Worm (Caenorhabditis elegans): ENCODE data around the gene Y56A3A.22.

The Y56A3A.22 gene

DNA sequence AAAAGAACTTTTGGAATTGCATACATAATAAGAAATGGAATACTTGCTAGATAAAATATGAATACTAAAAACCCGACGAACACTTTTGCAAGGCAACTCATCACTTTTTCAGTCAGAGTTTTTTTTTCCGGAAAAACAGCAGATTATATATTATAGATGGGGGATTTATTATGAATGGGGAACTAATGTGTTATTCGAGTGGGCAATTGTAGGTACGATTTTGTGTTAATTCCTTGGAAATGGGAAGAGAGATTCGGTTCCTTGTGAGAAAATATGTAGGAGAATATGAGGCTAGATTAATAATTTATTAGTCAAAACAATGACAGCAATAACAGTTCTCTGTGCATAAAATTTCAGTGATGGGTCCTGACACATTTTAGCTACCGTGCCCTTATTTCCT, 30.2 kb upstream of the Y56A3A.22 start, which contains the start of gene faah-5:
TSS of gene faah-5 (minus strand) at position 101 of the 400 bp plus-strand sequence.
- TF ChIP-seq sea-2 (GFP tag; optimal IDR thresholded peaks at IDR 0.05) = no peak
- no peak for TF ChIP-seq zag-1 (tag; optimal IDR thresholded peaks at IDR 0.05)
- TF ChIP-seq egl-5 (tag; optimal IDR thresholded peaks at IDR 0.05) = no peak
- TF ChIP-seq nhr-11 (tag; optimal IDR thresholded peaks at IDR 0.05) = no peak
- TF ChIP-seq ztf-4 (tag; optimal IDR thresholded peaks at IDR 0.05) = no peak
- TF ChIP-seq egl-27 (tag; optimal IDR thresholded peaks at IDR 0.05) = no peak
- TF ChIP-seq ZK546.5 (tag; optimal IDR thresholded peaks at IDR 0.05) = no peak
- no peak for TF ChIP-seq nhr-237 (tag; optimal IDR thresholded peaks at IDR 0.05)
- TF ChIP-seq elt-3 (tag; optimal IDR thresholded peaks at IDR 0.05) = no peak
- no peak for TF ChIP-seq ama-1 (optimal IDR thresholded peaks at IDR 0.05)
- no peak for TF ChIP-seq ceh-28 (tag; optimal IDR thresholded peaks at IDR 0.05)
- TF ChIP-seq pha-4 (tag; optimal IDR thresholded peaks at IDR 0.05) = no peak
- TF ChIP-seq hmg-11 (tag; optimal IDR thresholded peaks at IDR 0.05) = no peak
- TF ChIP-seq R02D3.7 (tag; optimal IDR thresholded peaks at IDR 0.05) = no peak
- TF ChIP-seq mdl-1 (tag; optimal IDR thresholded peaks at IDR 0.05) = no peak
- no peak for TF ChIP-seq ceh-82 (tag; optimal IDR thresholded peaks at IDR 0.05)
- TF ChIP-seq skn-1 (tag; optimal IDR thresholded peaks at IDR 0.05) = no peak

DNA sequence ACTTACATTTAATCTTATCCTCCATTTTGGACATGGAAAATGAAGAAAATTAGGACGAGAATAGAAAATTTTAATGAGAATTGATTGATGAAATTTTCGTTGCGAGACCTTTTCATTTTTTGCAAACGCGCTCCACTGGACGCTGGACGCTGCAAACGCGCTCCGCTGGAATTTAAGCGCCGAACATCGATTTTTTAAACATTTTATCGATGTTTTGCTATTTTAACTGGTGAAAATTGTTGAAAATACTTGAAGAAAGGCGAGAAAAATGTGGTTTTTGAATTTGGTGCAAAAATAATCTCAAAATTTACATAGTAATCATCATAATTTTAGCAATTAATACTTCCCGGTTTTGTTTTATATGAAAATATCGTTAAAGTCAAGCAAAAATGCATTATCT, 28.6 kb upstream of the Y56A3A.22 start, which contains the start of gene Y56A3A.41:
TSS of gene Y56A3A.41 (minus strand) at position 101 of the 400 bp plus-strand sequence.
- TF ChIP-seq egl-27 (tag; optimal IDR thresholded peaks at IDR 0.05) = no peak
- TF ChIP-seq elt-2 (tag; optimal IDR thresholded peaks at IDR 0.05) = no peak
- no peak for TF ChIP-seq ztf-11 (tag; optimal IDR thresholded peaks at IDR 0.05)
- no peak for TF ChIP-seq eor-1 (tag; optimal IDR thresholded peaks at IDR 0.05)
- no peak for TF ChIP-seq unc-39 (tag; optimal IDR thresholded peaks at IDR 0.05)
- TF ChIP-seq tbx-2 (tag; optimal IDR thresholded peaks at IDR 0.05) = no peak
- no peak for TF ChIP-seq pqm-1 (tag; optimal IDR thresholded peaks at IDR 0.05)
- TF ChIP-seq ZK546.5 (tag; optimal IDR thresholded peaks at IDR 0.05) = no peak
- no peak for TF ChIP-seq nhr-11 (tag; optimal IDR thresholded peaks at IDR 0.05)
- no peak for TF ChIP-seq nhr-67 (tag; optimal IDR thresholded peaks at IDR 0.05)
- TF ChIP-seq nhr-28 (tag; optimal IDR thresholded peaks at IDR 0.05) = no peak
- no peak for TF ChIP-seq ceh-16 (tag; optimal IDR thresholded peaks at IDR 0.05)
- TF ChIP-seq pha-4 (tag; optimal IDR thresholded peaks at IDR 0.05) = no peak
- no peak for TF ChIP-seq lsy-12 (tag; optimal IDR thresholded peaks at IDR 0.05)
- TF ChIP-seq sea-2 (GFP tag; optimal IDR thresholded peaks at IDR 0.05) = no peak
- TF ChIP-seq lin-39 (tag; optimal IDR thresholded peaks at IDR 0.05) = no peak
- no peak for TF ChIP-seq lin-15B (tag; optimal IDR thresholded peaks at IDR 0.05)
- no peak for TF ChIP-seq nhr-12 (tag; optimal IDR thresholded peaks at IDR 0.05)
- TF ChIP-seq R02D3.7 (tag; optimal IDR thresholded peaks at IDR 0.05) = no peak
- no peak for TF ChIP-seq nhr-237 (tag; optimal IDR thresholded peaks at IDR 0.05)

DNA sequence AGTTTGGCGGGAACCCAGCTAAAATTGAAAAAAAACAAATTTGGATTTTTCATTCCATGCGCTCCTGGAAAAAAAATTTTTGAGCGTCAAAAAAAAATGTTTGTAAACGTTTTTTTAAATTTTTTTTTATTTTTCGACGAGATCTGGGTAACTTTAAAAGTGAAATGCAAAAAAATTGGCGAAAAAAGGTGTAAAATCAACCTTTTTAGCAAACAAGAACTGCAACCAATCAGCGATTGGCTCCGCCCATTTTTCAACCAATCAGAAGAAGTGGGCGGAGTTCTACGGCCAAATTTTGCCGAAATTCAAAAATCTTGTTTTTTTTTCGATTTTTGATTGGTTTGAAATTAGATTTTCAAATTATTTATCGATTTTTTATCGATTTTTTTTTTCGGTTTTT, 26.0 kb upstream of the Y56A3A.22 start:
- TF ChIP-seq fkh-10 (GFP tag; optimal IDR thresholded peaks at IDR 0.05) (no peak), nfya-1 (tag; optimal IDR thresholded peaks at IDR 0.05; ENCODE audit: insufficient read depth) (peak; percentile 70)

DNA sequence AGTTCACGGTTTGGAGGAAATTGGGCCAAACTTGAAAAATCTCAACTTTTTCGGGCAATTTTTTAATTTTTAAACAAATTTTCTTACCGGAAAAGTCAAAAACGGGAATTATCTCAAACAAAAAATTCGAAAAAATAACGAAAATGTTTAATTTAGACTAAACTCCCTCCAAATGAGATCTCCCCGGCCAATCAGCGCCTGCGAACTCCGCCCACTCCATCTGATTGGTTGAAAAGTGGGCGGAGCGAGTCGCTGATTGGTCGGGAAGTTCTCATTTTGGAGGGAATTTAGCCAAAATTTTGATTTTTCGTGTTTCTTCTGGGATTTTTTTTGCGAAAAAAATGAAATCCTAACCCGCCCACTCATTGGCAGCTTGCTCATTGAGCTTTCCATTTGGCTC, 24.8 kb upstream of the Y56A3A.22 start:
- TF ChIP-seq ZK546.5 (tag; optimal IDR thresholded peaks at IDR 0.05) (no peak), nfya-1 (tag; optimal IDR thresholded peaks at IDR 0.05; ENCODE audit: insufficient read depth) (peak; percentile 57)

DNA sequence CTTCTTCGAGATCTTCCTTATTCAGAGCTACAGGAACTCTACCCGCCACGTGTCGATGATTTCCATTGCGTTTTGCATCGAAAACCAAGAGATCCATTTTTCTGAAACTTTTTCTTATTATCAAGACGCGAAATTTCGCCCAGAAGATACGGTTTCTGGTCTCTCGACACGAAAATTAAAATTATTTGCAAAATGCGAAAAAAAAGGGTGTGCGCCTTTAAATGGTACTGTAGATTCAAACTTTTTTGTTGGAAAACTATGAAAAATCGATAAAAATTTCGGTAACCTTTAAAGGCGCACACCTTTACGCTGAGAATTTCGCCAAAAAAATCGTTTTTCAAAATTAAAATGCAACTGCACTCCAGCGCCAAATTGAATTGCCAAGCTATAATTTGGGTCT, 23.3 kb upstream of the Y56A3A.22 start, which contains the start of gene tsen-2:
TSS of gene tsen-2 (minus strand) at position 101 of the 400 bp plus-strand sequence.
- TF ChIP-seq nhr-67 (tag; optimal IDR thresholded peaks at IDR 0.05) (no peak), nhr-43 (tag; optimal IDR thresholded peaks at IDR 0.05; ENCODE audit: poor library complexity, severe bottlenecking) (no peak), jun-1 (tag; optimal IDR thresholded peaks at IDR 0.05) (no peak), lsy-12 (tag; optimal IDR thresholded peaks at IDR 0.05) (no peak), nhr-76 (tag; optimal IDR thresholded peaks at IDR 0.05) (no peak), ceh-82 (tag; optimal IDR thresholded peaks at IDR 0.05) (no peak), nhr-11 (tag; optimal IDR thresholded peaks at IDR 0.05) (no peak), sea-2 (GFP tag; optimal IDR thresholded peaks at IDR 0.05) (no peak), lin-15B (tag; optimal IDR thresholded peaks at IDR 0.05) (no peak), elt-2 (tag; optimal IDR thresholded peaks at IDR 0.05) (no peak), nhr-25 (tag; optimal IDR thresholded peaks at IDR 0.05) (no peak), daf-12 (tag; optimal IDR thresholded peaks at IDR 0.05) (no peak), zag-1 (tag; optimal IDR thresholded peaks at IDR 0.05) (no peak), mdl-1 (tag; optimal IDR thresholded peaks at IDR 0.05) (no peak), nhr-77 (tag; optimal IDR thresholded peaks at IDR 0.05) (no peak), aly-2 (tag; optimal IDR thresholded peaks at IDR 0.05) (no peak), ztf-4 (tag; optimal IDR thresholded peaks at IDR 0.05) (no peak), skn-1 (tag; optimal IDR thresholded peaks at IDR 0.05) (no peak)

All from whole organism, L3 larva.